Worm (Caenorhabditis elegans): Measurements from ENCODE around the gene prp-21.

The prp-21 gene

DNA sequence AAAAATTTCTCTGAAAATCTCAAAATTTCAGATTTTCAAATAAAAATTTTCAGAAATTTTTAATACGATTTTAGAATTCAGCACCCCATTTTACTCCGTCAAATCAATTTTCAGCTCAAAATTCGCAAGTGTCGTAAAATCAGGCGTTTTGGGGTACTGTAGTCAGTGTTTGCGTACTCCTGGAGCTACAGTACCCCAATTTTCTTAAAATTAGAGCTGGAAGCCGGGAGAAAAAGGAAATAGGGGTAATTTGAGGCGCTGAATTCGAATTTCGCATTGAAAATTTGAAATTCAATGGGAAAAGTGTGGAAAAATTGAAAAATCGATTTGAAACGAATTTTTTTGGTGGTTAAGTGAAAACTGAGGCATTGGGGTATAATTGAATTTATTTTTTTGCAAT is 23.4 kb upstream of the prp-21 start:
- TF ChIP-seq nfya-1 (tag; optimal IDR thresholded peaks at IDR 0.05; ENCODE audit: insufficient read depth) (no peak), elt-1 (tag; optimal IDR thresholded peaks at IDR 0.05) (no peak), elt-2 (tag; optimal IDR thresholded peaks at IDR 0.05) (no peak), R02D3.7 (tag; optimal IDR thresholded peaks at IDR 0.05) (no peak), unc-39 (tag; optimal IDR thresholded peaks at IDR 0.05) (no peak), fkh-2 (tag; optimal IDR thresholded peaks at IDR 0.05) (no peak), mml-1 (tag; optimal IDR thresholded peaks at IDR 0.05) (no peak), tbx-2 (tag; optimal IDR thresholded peaks at IDR 0.05) (no peak)

DNA sequence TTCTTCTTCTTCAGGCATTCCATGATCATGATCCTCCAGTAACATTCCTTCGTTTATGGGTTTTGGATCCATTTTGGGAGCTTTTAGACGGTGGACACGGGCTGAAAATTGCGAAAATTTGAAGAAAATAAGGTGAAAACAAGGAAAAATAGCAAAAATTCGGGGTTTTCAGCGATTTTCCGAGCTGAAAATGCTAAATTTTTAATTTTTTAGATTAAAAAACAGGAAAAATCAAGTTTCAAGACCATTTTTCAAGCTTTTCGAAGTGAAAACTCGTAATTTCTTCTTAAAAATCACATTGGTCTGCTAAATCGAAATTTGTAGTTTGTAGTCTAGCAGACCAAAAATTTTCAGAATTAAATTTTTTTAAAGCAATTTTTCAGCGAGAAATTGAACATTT is 17.4 kb upstream of the prp-21 start, which contains the start of gene nfyb-1:
TSS of gene nfyb-1 (minus strand) at position 101 of the 400 bp plus-strand sequence.
- TF ChIP-seq egl-5 (tag; optimal IDR thresholded peaks at IDR 0.05) (no peak), lin-39 (tag; optimal IDR thresholded peaks at IDR 0.05) (no peak), ama-1 (optimal IDR thresholded peaks at IDR 0.05) (no peak), eor-1 (tag; optimal IDR thresholded peaks at IDR 0.05) (no peak), ceh-28 (tag; optimal IDR thresholded peaks at IDR 0.05) (no peak), nhr-77 (tag; optimal IDR thresholded peaks at IDR 0.05) (no peak), mml-1 (tag; optimal IDR thresholded peaks at IDR 0.05) (no peak), nhr-67 (tag; optimal IDR thresholded peaks at IDR 0.05) (no peak), nhr-23 (tag; optimal IDR thresholded peaks at IDR 0.05) (no peak), skn-1 (tag; optimal IDR thresholded peaks at IDR 0.05) (no peak), aly-2 (tag; optimal IDR thresholded peaks at IDR 0.05) (no peak)

DNA sequence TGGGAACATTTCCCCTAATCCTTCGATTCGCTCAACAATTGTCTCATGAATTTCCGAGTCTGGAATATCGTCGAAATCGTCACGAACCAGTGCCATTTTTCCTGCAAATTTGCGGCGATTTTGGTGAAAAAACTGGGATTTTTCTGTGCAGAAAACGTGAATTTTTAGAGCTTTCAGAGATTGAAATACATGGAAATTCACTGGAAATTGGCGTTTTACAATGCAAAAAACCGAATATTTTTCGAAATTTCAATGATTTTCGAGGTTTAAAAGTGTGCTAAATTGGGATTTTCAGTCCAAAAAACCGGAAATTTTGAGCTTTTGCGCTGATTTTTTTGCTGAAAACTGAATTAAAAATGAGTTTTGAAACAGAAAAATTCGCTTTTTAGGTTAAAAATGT is 14.3 kb upstream of the prp-21 start, which contains the start of gene tomm-22:
TSS of gene tomm-22 (minus strand) at position 101 of the 400 bp plus-strand sequence.
- TF ChIP-seq nhr-77 (tag; optimal IDR thresholded peaks at IDR 0.05), result no peak
- no peak for TF ChIP-seq pha-4 (tag; optimal IDR thresholded peaks at IDR 0.05)
- no peak for TF ChIP-seq mdl-1 (tag; optimal IDR thresholded peaks at IDR 0.05)

DNA sequence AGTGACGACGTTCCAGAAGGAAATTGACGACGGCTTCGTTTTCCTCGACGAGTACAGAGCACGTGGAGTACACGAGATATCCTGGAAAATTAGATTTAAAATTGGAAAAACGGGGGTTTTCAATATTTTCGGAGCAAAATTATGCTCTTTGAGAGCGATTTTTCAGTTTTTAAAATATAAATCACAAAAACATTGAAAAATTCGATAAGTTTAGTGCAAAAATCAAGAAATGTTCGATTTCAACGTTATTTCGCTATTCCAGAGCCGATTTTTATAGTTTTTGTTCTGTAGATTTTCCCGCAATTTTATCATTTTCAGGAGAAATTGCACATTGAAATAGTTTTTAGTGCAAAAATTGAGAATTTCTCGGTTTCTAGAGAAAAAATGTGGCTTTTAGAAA is 11.5 kb upstream of the prp-21 start, which contains the start of gene W07E6.5:
TSS of gene W07E6.5 (plus strand) at position 301 of the 400 bp plus-strand sequence.
- TF ChIP-seq skn-1 (tag; optimal IDR thresholded peaks at IDR 0.05) (no peak), nhr-237 (tag; optimal IDR thresholded peaks at IDR 0.05) (no peak), nhr-76 (tag; optimal IDR thresholded peaks at IDR 0.05) (no peak), nhr-28 (tag; optimal IDR thresholded peaks at IDR 0.05) (no peak), lin-39 (tag; optimal IDR thresholded peaks at IDR 0.05) (no peak), daf-12 (tag; optimal IDR thresholded peaks at IDR 0.05) (no peak), nfya-1 (tag; optimal IDR thresholded peaks at IDR 0.05; ENCODE audit: insufficient read depth) (no peak), nhr-43 (tag; optimal IDR thresholded peaks at IDR 0.05; ENCODE audit: poor library complexity, severe bottlenecking) (no peak), mdl-1 (tag; optimal IDR thresholded peaks at IDR 0.05) (no peak), fos-1 (tag; optimal IDR thresholded peaks at IDR 0.05) (no peak), ceh-82 (tag; optimal IDR thresholded peaks at IDR 0.05) (no peak)

DNA sequence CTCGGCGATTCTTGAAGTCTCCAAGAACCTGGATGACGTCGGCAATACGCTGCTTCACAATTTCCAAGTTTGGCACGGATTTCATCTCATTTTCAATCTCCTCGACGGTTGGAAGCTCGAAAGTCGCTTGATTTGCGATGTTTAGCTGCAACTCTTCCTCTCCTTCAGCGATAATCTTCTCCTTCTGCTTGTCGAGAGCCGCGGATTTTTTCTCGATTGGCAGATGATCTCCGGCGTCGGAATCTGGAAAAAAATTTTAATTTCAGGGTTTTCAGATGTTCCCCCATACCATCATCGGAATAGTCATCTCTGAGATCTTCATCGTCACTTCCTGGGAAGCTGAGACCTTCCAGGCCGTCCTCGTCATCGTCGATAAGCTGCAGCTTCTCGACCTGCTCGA is 9.4 kb upstream of the prp-21 start:
- TF ChIP-seq nhr-67 (tag; optimal IDR thresholded peaks at IDR 0.05) (no peak), fkh-10 (GFP tag; optimal IDR thresholded peaks at IDR 0.05) (no peak), R02D3.7 (tag; optimal IDR thresholded peaks at IDR 0.05) (no peak)

ce11 chrII:475890-476420 is 8.7 kb upstream of the prp-21 start, which contains the start of gene nsun-1:
TSS of gene nsun-1 (minus strand) at chrII:475940.
- TF ChIP-seq elt-2 (tag; optimal IDR thresholded peaks at IDR 0.05), result peak; percentile 12
- no peak for TF ChIP-seq zag-1 (tag; optimal IDR thresholded peaks at IDR 0.05)
- peak; percentile 64 for TF ChIP-seq nfya-1 (tag; optimal IDR thresholded peaks at IDR 0.05; ENCODE audit: insufficient read depth)
- TF ChIP-seq ZK546.5 (tag; optimal IDR thresholded peaks at IDR 0.05), result no peak
- TF ChIP-seq nhr-12 (tag; optimal IDR thresholded peaks at IDR 0.05), result no peak
- no peak for TF ChIP-seq mdl-1 (tag; optimal IDR thresholded peaks at IDR 0.05)
- peak; percentile 21 for TF ChIP-seq hmg-11 (tag; optimal IDR thresholded peaks at IDR 0.05)
- TF ChIP-seq nhr-67 (tag; optimal IDR thresholded peaks at IDR 0.05), result no peak
- TF ChIP-seq tbx-2 (tag; optimal IDR thresholded peaks at IDR 0.05), result no peak
- no peak for TF ChIP-seq fos-1 (tag; optimal IDR thresholded peaks at IDR 0.05)
- no peak for TF ChIP-seq fkh-2 (tag; optimal IDR thresholded peaks at IDR 0.05)
- TF ChIP-seq egl-27 (tag; optimal IDR thresholded peaks at IDR 0.05), result no peak
- TF ChIP-seq ztf-4 (tag; optimal IDR thresholded peaks at IDR 0.05), result no peak
- TF ChIP-seq elt-3 (tag; optimal IDR thresholded peaks at IDR 0.05), result no peak
- TF ChIP-seq lin-15B (tag; optimal IDR thresholded peaks at IDR 0.05), result peak; percentile 88
- TF ChIP-seq lsy-12 (tag; optimal IDR thresholded peaks at IDR 0.05), result no peak
- TF ChIP-seq lin-39 (tag; optimal IDR thresholded peaks at IDR 0.05), result peak; percentile 31
- TF ChIP-seq ceh-28 (tag; optimal IDR thresholded peaks at IDR 0.05), result peak; percentile 33
- TF ChIP-seq nhr-25 (tag; optimal IDR thresholded peaks at IDR 0.05), result peak; percentile 31
- peak; percentile 19 for TF ChIP-seq skn-1 (tag; optimal IDR thresholded peaks at IDR 0.05)
- no peak for TF ChIP-seq ceh-9 (tag; optimal IDR thresholded peaks at IDR 0.05)
- no peak for TF ChIP-seq ztf-11 (tag; optimal IDR thresholded peaks at IDR 0.05)
- TF ChIP-seq ceh-16 (tag; optimal IDR thresholded peaks at IDR 0.05), result no peak
- TF ChIP-seq jun-1 (tag; optimal IDR thresholded peaks at IDR 0.05), result no peak
- TF ChIP-seq nhr-23 (tag; optimal IDR thresholded peaks at IDR 0.05), result peak; percentile 24
- TF ChIP-seq nhr-43 (tag; optimal IDR thresholded peaks at IDR 0.05; ENCODE audit: poor library complexity, severe bottlenecking), result no peak
- TF ChIP-seq egl-5 (tag; optimal IDR thresholded peaks at IDR 0.05), result peak; percentile 28
- peak; percentile 43 for TF ChIP-seq pha-4 (tag; optimal IDR thresholded peaks at IDR 0.05)
